Worm (Caenorhabditis elegans) whole organism, L4 larva: ENCODE data around the gene bath-42.
A peak's percentile ranks its signal among the peaks of the same experiment; 100 is the strongest.

Experiments used
- F10B5.3 ChIP-seq: sonication (generic microtip); optimal IDR thresholded peaks from 2 replicates; lab custom pipeline; 2016; ENCODE audit warnings: mild to moderate bottlenecking, missing genetic modification characterization, missing compliant biosample characterization
- F26F4.8 ChIP-seq: fragments of 200-800 bp; sonication (Bioruptor generic); conservative IDR thresholded peaks from 2 replicates; pipeline ENCODE4 v1.3.6; 2022; ENCODE audit warnings: missing genetic modification characterization, missing compliant biosample characterization
- F37D6.2 ChIP-seq: sonication (generic microtip); optimal IDR thresholded peaks from 2 replicates; lab custom pipeline; 2016; ENCODE audit warnings: mild to moderate bottlenecking, missing genetic modification characterization, missing compliant biosample characterization
- F44E2.7 ChIP-seq: fragments of 200-800 bp; sonication (Bioruptor generic); IDR thresholded peaks from 2 replicates; pipeline ENCODE4 v2.1.2; 2022; ENCODE audit warnings: missing genetic modification characterization, missing compliant biosample characterization
- F49E8.2 ChIP-seq: sonication (generic microtip); optimal IDR thresholded peaks from 2 replicates; lab custom pipeline; 2016; ENCODE audit warnings: missing compliant biosample characterization, mild to moderate bottlenecking, missing genetic modification characterization, borderline replicate concordance
- T26A8.4 ChIP-seq: fragments of 200-800 bp; sonication (Bioruptor generic); IDR thresholded peaks from 2 replicates; pipeline ENCODE4 v1.3.6; 2022; ENCODE audit warnings: missing genetic modification characterization, missing compliant biosample characterization
- ama-1 ChIP-seq: fragments of 150-350 bp; optimal IDR thresholded peaks from 2 replicates; lab custom pipeline; 2014; ENCODE audit warnings: inconsistent platforms, mixed read lengths
- arid-1 ChIP-seq: fragments of 200-800 bp; sonication (Bioruptor generic); conservative IDR thresholded peaks from 2 replicates; pipeline ENCODE4 v1.3.6; 2022; ENCODE audit warnings: missing genetic modification reagents, missing genetic modification characterization, missing compliant biosample characterization
- ceh-44 ChIP-seq: fragments of 200-800 bp; sonication (Bioruptor generic); IDR thresholded peaks from 2 replicates; pipeline ENCODE4 v1.3.6; 2022; ENCODE audit warnings: missing genetic modification reagents, missing genetic modification characterization, missing compliant biosample characterization
- ces-1 ChIP-seq: fragments of 150-350 bp; sonication (generic microtip); optimal IDR thresholded peaks from 4 replicates; lab custom pipeline; 2014; ENCODE audit warnings: missing biosample characterization, missing genetic modification reagents, missing genetic modification characterization
- ctbp-1 ChIP-seq: fragments of 200-800 bp; sonication (Bioruptor generic); IDR thresholded peaks from 2 replicates; pipeline ENCODE4 v1.3.6; 2022; ENCODE audit warnings: missing genetic modification reagents, missing genetic modification characterization, missing compliant biosample characterization
- daf-16 ChIP-seq, 3 experiments: sonication (generic microtip); optimal IDR thresholded peaks; 2 replicates each; lab custom pipeline; 2016 to 2017; ENCODE audit warnings: missing genetic modification characterization in 3 of 3, missing genetic modification reagents in 3 of 3, mild to moderate bottlenecking in 2 of 3, missing compliant biosample characterization in 2 of 3, missing biosample characterization in 1 of 3, moderate library complexity in 1 of 3
- dmd-6 ChIP-seq: fragments of 200-800 bp; sonication (Bioruptor generic); IDR thresholded peaks from 2 replicates; pipeline ENCODE4 v1.3.6; 2022; ENCODE audit warnings: missing genetic modification reagents, missing genetic modification characterization, missing compliant biosample characterization
- dpl-1 ChIP-seq: fragments of 150-350 bp; optimal IDR thresholded peaks from 2 replicates; lab custom pipeline; 2014; ENCODE audit warnings: missing biosample characterization, missing genetic modification reagents, missing genetic modification characterization
- dve-1 ChIP-seq: sonication (generic microtip); optimal IDR thresholded peaks from 2 replicates; lab custom pipeline; 2017; ENCODE audit warnings: antibody characterized with exemption, mild to moderate bottlenecking, missing genetic modification characterization, missing compliant biosample characterization; ENCODE audit not compliant: insufficient read depth
- fkh-10 ChIP-seq: fragments of 150-350 bp; optimal IDR thresholded peaks from 2 replicates; lab custom pipeline; 2014; ENCODE audit warnings: missing biosample characterization, missing genetic modification reagents, missing genetic modification characterization
- hlh-11 ChIP-seq: fragments of 200-800 bp; sonication (Bioruptor generic); optimal IDR thresholded peaks from 2 replicates; lab custom pipeline; 2018; ENCODE audit warnings: mild to moderate bottlenecking, missing genetic modification characterization, missing compliant biosample characterization
- hlh-30 ChIP-seq: sonication (generic microtip); optimal IDR thresholded peaks from 2 replicates; lab custom pipeline; 2017; ENCODE audit warnings: antibody characterized with exemption, mild to moderate bottlenecking, missing genetic modification characterization, missing compliant biosample characterization; ENCODE audit not compliant: insufficient read depth
- hmg-1.1 ChIP-seq: fragments of 200-800 bp; sonication (Bioruptor generic); IDR thresholded peaks from 2 replicates; pipeline ENCODE4 v1.3.6; 2022; ENCODE audit warnings: missing genetic modification reagents, missing genetic modification characterization, missing compliant biosample characterization
- lin-1 ChIP-seq: fragments of 200-800 bp; sonication (Bioruptor generic); IDR thresholded peaks from 2 replicates; pipeline ENCODE4 v1.3.6; 2022; ENCODE audit warnings: missing genetic modification reagents, missing genetic modification characterization, missing compliant biosample characterization
- lin-29 ChIP-seq: fragments of 200-800 bp; sonication (Bioruptor generic); IDR thresholded peaks from 2 replicates; pipeline ENCODE4 v1.3.6; 2022; ENCODE audit warnings: missing genetic modification reagents, missing genetic modification characterization, missing compliant biosample characterization
- lin-38 ChIP-seq: fragments of 200-800 bp; sonication (Bioruptor generic); IDR thresholded peaks from 2 replicates; pipeline ENCODE4 v1.3.6; 2022; ENCODE audit warnings: missing genetic modification reagents, missing genetic modification characterization, missing compliant biosample characterization
- lsy-2 ChIP-seq, 2 experiments: fragments of 150-350 bp in 1 of 2; sonication (generic microtip) in 1 of 2; optimal IDR thresholded peaks; 2 replicates each; lab custom pipeline; 2014 to 2017; ENCODE audit warnings: missing biosample characterization in 2 of 2, missing genetic modification characterization in 2 of 2
- madf-9 ChIP-seq: fragments of 200-800 bp; sonication (Bioruptor generic); conservative IDR thresholded peaks from 2 replicates; pipeline ENCODE4 v1.3.6; 2022; ENCODE audit warnings: missing genetic modification reagents, missing genetic modification characterization, missing compliant biosample characterization
- mep-1 ChIP-seq: fragments of 150-350 bp; sonication (generic microtip); optimal IDR thresholded peaks from 3 replicates; lab custom pipeline; 2014; ENCODE audit warnings: missing biosample characterization, missing genetic modification characterization
- nhr-111 ChIP-seq: fragments of 200-800 bp; sonication (Bioruptor generic); optimal IDR thresholded peaks from 2 replicates; lab custom pipeline; 2018; ENCODE audit warnings: mild to moderate bottlenecking, missing genetic modification characterization, missing compliant biosample characterization
- php-3 ChIP-seq: fragments of 200-800 bp; sonication (Bioruptor generic); IDR thresholded peaks from 2 replicates; pipeline ENCODE4 v1.3.6; 2022; ENCODE audit warnings: missing genetic modification reagents, missing genetic modification characterization, missing compliant biosample characterization
- pqm-1 ChIP-seq: sonication (generic microtip); optimal IDR thresholded peaks from 2 replicates; lab custom pipeline; 2017; ENCODE audit warnings: missing biosample characterization, missing genetic modification characterization
- rbr-2 ChIP-seq: sonication (generic microtip); optimal IDR thresholded peaks from 2 replicates; lab custom pipeline; 2016; ENCODE audit warnings: missing genotype, missing genetic modification characterization, missing compliant biosample characterization
- saeg-2 ChIP-seq: fragments of 200-800 bp; sonication (Bioruptor generic); IDR thresholded peaks from 2 replicates; pipeline ENCODE4 v1.3.6; 2022; ENCODE audit warnings: missing genetic modification reagents, missing genetic modification characterization, missing compliant biosample characterization
- skn-1 ChIP-seq: fragments of 150-350 bp; optimal IDR thresholded peaks from 2 replicates; lab custom pipeline; 2014; ENCODE audit warnings: missing biosample characterization, missing genetic modification characterization
- tag-97 ChIP-seq: fragments of 200-800 bp; sonication (Bioruptor generic); IDR thresholded peaks from 2 replicates; pipeline ENCODE4 v1.3.6; 2022; ENCODE audit warnings: missing genetic modification characterization, missing compliant biosample characterization
- tra-1 ChIP-seq: fragments of 200-800 bp; sonication (Bioruptor generic); IDR thresholded peaks from 2 replicates; pipeline ENCODE4 v1.3.6; 2022; ENCODE audit warnings: missing genetic modification reagents, missing genetic modification characterization, missing compliant biosample characterization
- unc-62 ChIP-seq, 3 experiments: fragments of 150-350 bp in 1 of 3; sonication (generic microtip); optimal IDR thresholded peaks in 2 of 3; peaks in 1 of 3; 1 replicate in 1 of 3; 2 replicates in 2 of 3; lab custom pipeline; 2014 to 2017; ENCODE audit warnings: missing biosample characterization in 3 of 3, missing genetic modification characterization in 3 of 3, missing genetic modification reagents in 3 of 3, missing genotype in 1 of 3
- ztf-11 ChIP-seq: fragments of 150-350 bp; optimal IDR thresholded peaks from 2 replicates; lab custom pipeline; 2014; ENCODE audit warnings: missing biosample characterization, missing genetic modification characterization
- ztf-7 ChIP-seq: fragments of 150-350 bp; optimal IDR thresholded peaks from 2 replicates; lab custom pipeline; 2014; ENCODE audit warnings: missing biosample characterization, missing genetic modification characterization

bath-42 gene

ce11 chrIII:8155166-8155565, 8.0 kb downstream of the bath-42 start, which contains the start of gene D2007.1:
TSS of gene D2007.1 (plus strand) at chrIII:8155466.
- TF ChIP-seq mep-1 (tag; lab: Kevin White, UChicago) (peak; percentile 8), F37D6.2 (tag; lab: Kevin White, UChicago) (no peak), hlh-30 (peak; percentile 35), tra-1 (no peak), unc-62 (GFP tag; optimal IDR thresholded peaks at IDR 0.05 in 1 of 2; lab: Kevin White, UChicago) (peak in 1 of 2 experiments; percentile 42), unc-62 (tag; optimal IDR thresholded peaks at IDR 0.05; lab: Kevin White, UChicago) (no peak), ceh-44 (GFP tag; lab: Robert Waterston, UW) (no peak), lin-1 (GFP tag; lab: Robert Waterston, UW) (no peak), ama-1 (lab: Kevin White, UChicago) (no peak), lsy-2 (tag; optimal IDR thresholded peaks at IDR 0.05; lab: Kevin White, UChicago) (peak in 1 of 2 experiments; percentile 20)

ce11 chrIII:8154423-8154822, 8.8 kb downstream of the bath-42 start:
- TF ChIP-seq lin-29 (no peak), dve-1 (tag; lab: Kevin White, UChicago) (peak; percentile 37), lsy-2 (tag; optimal IDR thresholded peaks at IDR 0.05; lab: Kevin White, UChicago) (no peak), hlh-30 (peak; percentile 25), dpl-1 (peak; percentile 22), ces-1 (GFP tag; lab: Kevin White, UChicago) (no peak), ztf-7 (tag; lab: Kevin White, UChicago) (no peak), saeg-2 (GFP tag; lab: Robert Waterston, UW) (no peak), hlh-11 (peak; percentile 29), F44E2.7 (GFP tag; lab: Robert Waterston, UW) (no peak), dmd-6 (GFP tag; lab: Robert Waterston, UW) (peak; percentile 11; the same call in 1 of the 2 replicates), rbr-2 (no peak), hmg-1.1 (GFP tag; lab: Robert Waterston, UW) (no peak), ztf-11 (tag; lab: Kevin White, UChicago) (no peak), F49E8.2 (tag; lab: Kevin White, UChicago) (no peak), daf-16 (GFP tag; optimal IDR thresholded peaks at IDR 0.05; lab: Kevin White, UChicago) (no peak), daf-16 (tag; optimal IDR thresholded peaks at IDR 0.05; lab: Kevin White, UChicago) (peak; percentile 51), nhr-111 (GFP tag; lab: Kevin White, UChicago) (no peak), F10B5.3 (no peak), F26F4.8 (GFP tag; lab: Robert Waterston, UW) (no peak), lin-38 (GFP tag; lab: Robert Waterston, UW) (no peak), pqm-1 (tag; lab: Kevin White, UChicago) (peak; percentile 55), php-3 (GFP tag; lab: Robert Waterston, UW) (peak; percentile 88; the same call in 1 of the 2 replicates), ctbp-1 (GFP tag; lab: Robert Waterston, UW) (no peak), arid-1 (no peak), lin-1 (GFP tag; lab: Robert Waterston, UW) (no peak), fkh-10 (no peak)

- TF ChIP-seq skn-1 (tag; lab: Kevin White, UChicago) (no peak), tag-97 (GFP tag; lab: Robert Waterston, UW) (no peak), T26A8.4 (GFP tag; lab: Robert Waterston, UW) (no peak), F37D6.2 (tag; lab: Kevin White, UChicago) (no peak), madf-9 (GFP tag; lab: Robert Waterston, UW) (no peak), hlh-30 (no peak)
These were observed 14.4 kb downstream of the bath-42 start, which contains the start of gene D2007.2 for ce11 chrIII:8148751-8149150. TSS of gene D2007.2 (plus strand) at chrIII:8148963.
